Worm (Caenorhabditis elegans): ENCODE data around the gene C50B6.3.

C50B6.3 gene

ce11 chrV:13317911-13318502 is 4.6 kb downstream of the C50B6.3 start, which contains the start of the genes col-161 and srh-18:
TSS of gene col-161 (minus strand) at chrV:13318011.
TSS of gene srh-18 (plus strand) at chrV:13318452.
- TF ChIP-seq ztf-3 (GFP tag; optimal IDR thresholded peaks at IDR 0.05) (no peak), bed-1 (GFP tag; IDR thresholded peaks at IDR 0.05) (no peak), ceh-79 (tag; optimal IDR thresholded peaks at IDR 0.05) (no peak), lir-1 (GFP tag; conservative IDR thresholded peaks at IDR 0.05) (no peak), ets-4 (GFP tag; optimal IDR thresholded peaks at IDR 0.05) (no peak), nhr-120 (GFP tag; IDR thresholded peaks at IDR 0.05) (no peak), rpc-1 (optimal IDR thresholded peaks at IDR 0.05) (no peak), rpc-1 (tag; optimal IDR thresholded peaks at IDR 0.05) (no peak), ceh-40 (GFP tag; IDR thresholded peaks at IDR 0.05) (no peak), attf-3 (GFP tag; conservative IDR thresholded peaks at IDR 0.05) (no peak), Y79H2A.3 (GFP tag; conservative IDR thresholded peaks at IDR 0.05) (no peak), egl-18 (GFP tag; IDR thresholded peaks at IDR 0.05) (no peak), dpff-1 (tag; optimal IDR thresholded peaks at IDR 0.05) (no peak), ama-1 (optimal IDR thresholded peaks at IDR 0.05) (no peak), ama-1 (GFP tag; optimal IDR thresholded peaks at IDR 0.05) (no peak), egl-44 (GFP tag; IDR thresholded peaks at IDR 0.05) (no peak), hmg-20 (GFP tag; IDR thresholded peaks at IDR 0.05) (no peak), hlh-26 (GFP tag; conservative IDR thresholded peaks at IDR 0.05) (no peak)

DNA sequence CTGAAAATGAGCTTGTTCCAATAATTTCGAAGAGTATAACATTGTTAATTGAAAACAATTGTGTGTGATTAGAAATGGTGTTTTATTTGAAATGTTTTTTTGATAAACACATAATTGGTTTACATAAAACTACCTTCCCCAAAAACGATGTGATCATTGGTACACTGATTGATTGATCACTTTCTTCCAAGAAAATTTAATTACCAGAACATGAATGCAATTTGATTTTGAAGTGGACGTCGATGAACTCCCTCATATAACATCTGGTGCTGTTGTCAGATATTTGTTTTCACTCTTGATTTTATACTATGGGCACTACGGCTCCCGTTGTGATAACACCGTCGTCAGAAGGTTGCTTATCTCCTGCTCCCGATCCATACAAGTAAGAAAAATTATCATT is 7.3 kb downstream of the C50B6.3 start, which contains the start of gene srh-15:
Gene srh-15, plus strand, starts transcription at position 301 of the 400 bp plus-strand sequence.
- TF ChIP-seq bed-1 (GFP tag; IDR thresholded peaks at IDR 0.05): no peak
- TF ChIP-seq ztf-6 (GFP tag; IDR thresholded peaks at IDR 0.05): no peak

- TF ChIP-seq nhr-80 (tag; optimal IDR thresholded peaks at IDR 0.05) (peak; percentile 32), lin-26 (GFP tag; IDR thresholded peaks at IDR 0.05) (no peak)
These were observed 11.8 kb downstream of the C50B6.3 start, which contains the start of gene C50B6.7 for ce11 chrV:13324933-13325760. TSS of gene C50B6.7 (minus strand) at chrV:13324983.

- TF ChIP-seq mes-4 (tag; optimal IDR thresholded peaks at IDR 0.05) (no peak), lsl-1 (GFP tag; optimal IDR thresholded peaks at IDR 0.05) (no peak), B0261.1 (tag; optimal IDR thresholded peaks at IDR 0.05) (no peak), snpc-1.1 (tag; optimal IDR thresholded peaks at IDR 0.05; ENCODE audit: insufficient read depth) (no peak), hlh-12 (tag; optimal IDR thresholded peaks at IDR 0.05) (no peak), F49E8.2 (tag; optimal IDR thresholded peaks at IDR 0.05; ENCODE audit: insufficient read depth) (no peak), tbx-9 (tag; optimal IDR thresholded peaks at IDR 0.05; ENCODE audit: borderline replicate concordance) (no peak), egl-44 (GFP tag; IDR thresholded peaks at IDR 0.05) (no peak), nfya-2 (GFP tag; IDR thresholded peaks at IDR 0.05) (no peak), pha-4 (tag; optimal IDR thresholded peaks at IDR 0.05) (no peak), gei-17 (GFP tag; optimal IDR thresholded peaks at IDR 0.05) (no peak)
These were observed 14.1 kb downstream of the C50B6.3 start, which contains the start of gene str-37 for ce11 chrV:13327463-13327862. TSS of gene str-37 (plus strand) at chrV:13327763.

DNA sequence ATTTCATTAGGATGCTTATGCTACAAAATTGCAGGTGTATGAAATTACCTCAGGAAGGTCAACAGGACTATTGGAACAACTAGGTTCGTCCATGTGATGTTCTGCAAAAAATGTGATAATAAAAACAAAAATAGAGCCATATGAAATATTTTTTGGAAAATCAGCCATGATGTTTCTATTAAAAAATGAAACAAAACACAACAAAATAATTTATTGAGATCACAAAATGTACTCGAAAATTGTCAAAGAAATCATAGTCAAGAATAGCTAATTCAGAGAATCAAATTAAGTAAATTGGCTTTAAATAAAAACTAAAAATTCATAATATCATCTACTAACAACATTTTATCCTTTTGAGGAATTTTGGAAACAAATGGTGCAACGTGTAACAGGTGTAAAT is 17.5 kb downstream of the C50B6.3 start, which contains the start of gene nhr-129:
Gene nhr-129, minus strand, starts transcription at position 101 of the 400 bp plus-strand sequence.
- TF ChIP-seq mel-28 (tag; optimal IDR thresholded peaks at IDR 0.05; ENCODE audit: borderline replicate concordance) (no peak), rpc-1 (optimal IDR thresholded peaks at IDR 0.05) (no peak), rpc-1 (tag; optimal IDR thresholded peaks at IDR 0.05) (no peak), ama-1 (optimal IDR thresholded peaks at IDR 0.05) (no peak), ama-1 (GFP tag; optimal IDR thresholded peaks at IDR 0.05) (no peak), nhr-80 (tag; optimal IDR thresholded peaks at IDR 0.05) (no peak), hlh-12 (tag; optimal IDR thresholded peaks at IDR 0.05) (no peak), ztf-18 (tag; optimal IDR thresholded peaks at IDR 0.05) (no peak), ceh-79 (tag; optimal IDR thresholded peaks at IDR 0.05) (no peak), athp-1 (tag; optimal IDR thresholded peaks at IDR 0.05) (no peak), F33H1.4 (GFP tag; IDR thresholded peaks at IDR 0.05) (no peak), nfya-2 (GFP tag; IDR thresholded peaks at IDR 0.05) (no peak), chd-7 (tag; optimal IDR thresholded peaks at IDR 0.05) (no peak), attf-6 (GFP tag; IDR thresholded peaks at IDR 0.05) (no peak), lin-35 (GFP tag; optimal IDR thresholded peaks at IDR 0.05) (no peak), B0035.1 (tag; optimal IDR thresholded peaks at IDR 0.05) (no peak), tbp1 (GFP tag; optimal IDR thresholded peaks at IDR 0.05) (no peak), C06A6.2 (GFP tag; conservative IDR thresholded peaks at IDR 0.05) (no peak)
